Fruit fly (Drosophila melanogaster) whole organism, embryonic: ENCODE data around the gene PIG-U.
A peak's percentile ranks its signal among the peaks of the same experiment; 100 is the strongest.

ENCODE experiments used
- Ada2b ChIP-seq: fragments of 200-800 bp; sonication (Bioruptor generic); IDR thresholded peaks from 2 replicates; pipeline ENCODE4 v1.3.6; 2022; ENCODE audit warnings: missing biosample characterization, missing genetic modification characterization
- CG10979 ChIP-seq: fragments of 200-800 bp; sonication (Bioruptor generic); optimal IDR thresholded peaks from 2 replicates; lab custom pipeline; 2018; ENCODE audit warnings: missing biosample characterization, mild to moderate bottlenecking, missing genetic modification characterization, moderate library complexity
- CG12071 ChIP-seq: fragments of 200-800 bp; sonication (Bioruptor generic); optimal IDR thresholded peaks from 3 replicates; lab custom pipeline; 2018; ENCODE audit warnings: missing biosample characterization, mild to moderate bottlenecking, missing genetic modification characterization
- CG1233 ChIP-seq: fragments of 200-800 bp; sonication (Bioruptor generic); optimal IDR thresholded peaks from 4 replicates; lab custom pipeline; 2018; ENCODE audit warnings: missing biosample characterization, mild to moderate bottlenecking, missing genetic modification characterization
- CG13624 ChIP-seq: fragments of 200-800 bp; sonication (Bioruptor generic); optimal IDR thresholded peaks from 2 replicates; lab custom pipeline; 2016; ENCODE audit warnings: missing biosample characterization, missing genetic modification characterization
- CG14050 ChIP-seq: fragments of 200-800 bp; sonication (Bioruptor generic); IDR thresholded peaks from 3 replicates; pipeline ENCODE4 v1.3.6; 2022; ENCODE audit warnings: missing biosample characterization, missing genetic modification characterization
- CG1602 ChIP-seq: fragments of 200-800 bp; sonication (Bioruptor generic); optimal IDR thresholded peaks from 3 replicates; lab custom pipeline; 2016; ENCODE audit warnings: missing biosample characterization, missing genetic modification characterization
- CG17359 ChIP-seq: fragments of 200-800 bp; sonication (Bioruptor generic); optimal IDR thresholded peaks from 3 replicates; lab custom pipeline; 2018; ENCODE audit warnings: missing biosample characterization, mild to moderate bottlenecking, missing genetic modification characterization, moderate library complexity
- CG17568 ChIP-seq: fragments of 200-800 bp; sonication (Bioruptor generic); optimal IDR thresholded peaks from 2 replicates; lab custom pipeline; 2018; ENCODE audit warnings: missing biosample characterization, mild to moderate bottlenecking, missing genetic modification characterization, moderate library complexity
- CG18262 ChIP-seq: fragments of 200-800 bp; optimal IDR thresholded peaks from 3 replicates; lab custom pipeline; 2019; ENCODE audit warnings: missing biosample characterization, mild to moderate bottlenecking, missing genetic modification characterization, moderate library complexity
- CG2129 ChIP-seq: fragments of 200-800 bp; sonication (Bioruptor generic); IDR thresholded peaks from 2 replicates; pipeline ENCODE4 v1.3.6; 2022; ENCODE audit warnings: missing biosample characterization, missing genetic modification characterization; ENCODE audit not compliant: partially characterized antibody
- CG2678 ChIP-seq: fragments of 200-800 bp; sonication (Bioruptor generic); optimal IDR thresholded peaks from 3 replicates; lab custom pipeline; 2019; ENCODE audit warnings: missing biosample characterization, mild to moderate bottlenecking, missing genetic modification characterization, moderate library complexity
- CG31224 ChIP-seq: fragments of 200-800 bp; sonication (Bioruptor generic); IDR thresholded peaks from 2 replicates; pipeline ENCODE4 v1.3.6; 2022; ENCODE audit warnings: missing biosample characterization, missing genetic modification characterization
- CG31388 ChIP-seq: fragments of 200-800 bp; sonication (Bioruptor generic); optimal IDR thresholded peaks from 2 replicates; lab custom pipeline; 2016; ENCODE audit warnings: missing biosample characterization, missing genetic modification characterization
- CG32767 ChIP-seq: fragments of 200-800 bp; sonication (Bioruptor generic); IDR thresholded peaks from 2 replicates; pipeline ENCODE4 v1.3.6; 2022; ENCODE audit warnings: missing biosample characterization, missing genetic modification characterization
- CG3281 ChIP-seq: fragments of 200-800 bp; sonication (Bioruptor generic); optimal IDR thresholded peaks from 3 replicates; lab custom pipeline; 2017; ENCODE audit warnings: missing biosample characterization, mild to moderate bottlenecking, missing genetic modification characterization
- CG34224 ChIP-seq: fragments of 200-800 bp; sonication (Bioruptor generic); IDR thresholded peaks from 3 replicates; pipeline ENCODE4 v1.3.6; 2022; ENCODE audit warnings: missing biosample characterization, missing genetic modification characterization; ENCODE audit not compliant: partially characterized antibody
- CG4282 ChIP-seq: fragments of 200-800 bp; sonication (Bioruptor generic); optimal IDR thresholded peaks from 2 replicates; lab custom pipeline; 2016; ENCODE audit warnings: missing biosample characterization, missing genetic modification characterization
- CG6254 ChIP-seq: fragments of 200-800 bp; sonication (Bioruptor generic); optimal IDR thresholded peaks from 3 replicates; lab custom pipeline; 2017; ENCODE audit warnings: mild to moderate bottlenecking, missing biosample characterization, missing genetic modification reagents, missing genetic modification characterization
- CG6272 ChIP-seq: fragments of 200-800 bp; sonication (Bioruptor generic); IDR thresholded peaks from 2 replicates; pipeline ENCODE4 v1.3.6; 2022; ENCODE audit warnings: missing biosample characterization, missing genetic modification characterization
- CG7839 ChIP-seq: fragments of 200-800 bp; sonication (Bioruptor generic); optimal IDR thresholded peaks from 3 replicates; lab custom pipeline; 2018; ENCODE audit warnings: missing biosample characterization, mild to moderate bottlenecking, missing genetic modification characterization, moderate library complexity
- CG7963 ChIP-seq: fragments of 200-800 bp; sonication (Bioruptor generic); IDR thresholded peaks from 3 replicates; pipeline ENCODE4 v1.3.6; 2022; ENCODE audit warnings: missing biosample characterization, missing genetic modification characterization; ENCODE audit not compliant: partially characterized antibody
- CG9797 ChIP-seq: fragments of 200-800 bp; sonication (Bioruptor generic); optimal IDR thresholded peaks from 3 replicates; lab custom pipeline; 2018; ENCODE audit warnings: missing biosample characterization, mild to moderate bottlenecking, missing genetic modification characterization
- CG9817 ChIP-seq: fragments of 200-800 bp; sonication (Bioruptor generic); optimal IDR thresholded peaks from 2 replicates; lab custom pipeline; 2018; ENCODE audit warnings: missing biosample characterization, mild to moderate bottlenecking, missing genetic modification characterization, moderate library complexity
- CrebB ChIP-seq: fragments of 200-800 bp; sonication (Bioruptor generic); optimal IDR thresholded peaks from 3 replicates; lab custom pipeline; 2018; ENCODE audit warnings: missing biosample characterization, mild to moderate bottlenecking, missing genetic modification characterization
- Dll ChIP-seq: fragments of 200-800 bp; sonication (Bioruptor generic); IDR thresholded peaks from 4 replicates; pipeline ENCODE4 v1.3.6; 2022; ENCODE audit warnings: missing biosample characterization, missing genetic modification characterization; ENCODE audit not compliant: partially characterized antibody
- Fer2 ChIP-seq: fragments of 200-800 bp; sonication (Bioruptor generic); optimal IDR thresholded peaks from 2 replicates; lab custom pipeline; 2018; ENCODE audit warnings: missing biosample characterization, mild to moderate bottlenecking, missing genetic modification characterization, moderate library complexity
- GATAe ChIP-seq: fragments of 200-800 bp; sonication (Bioruptor generic); conservative IDR thresholded peaks from 2 replicates; pipeline ENCODE4 v1.3.6; 2022; ENCODE audit warnings: missing biosample characterization, missing genetic modification characterization
- Sox102F ChIP-seq: fragments of 200-800 bp; sonication (Bioruptor generic); optimal IDR thresholded peaks from 2 replicates; lab custom pipeline; 2018; ENCODE audit warnings: missing biosample characterization, mild to moderate bottlenecking, missing genetic modification characterization, moderate library complexity
- Spps ChIP-seq: fragments of 200-800 bp; sonication (Bioruptor generic); optimal IDR thresholded peaks from 2 replicates; lab custom pipeline; 2018; ENCODE audit warnings: missing biosample characterization, mild to moderate bottlenecking, missing genetic modification characterization
- bsh ChIP-seq, 2 experiments: fragments of 200-800 bp; sonication (Bioruptor generic); optimal IDR thresholded peaks; 2 replicates each; lab custom pipeline; 2017 to 2018; ENCODE audit warnings: mild to moderate bottlenecking in 2 of 2, missing biosample characterization in 2 of 2, missing genetic modification characterization in 2 of 2, moderate library complexity in 1 of 2
- btn ChIP-seq: fragments of 200-800 bp; sonication (Bioruptor generic); optimal IDR thresholded peaks from 2 replicates; lab custom pipeline; 2016; ENCODE audit warnings: missing biosample characterization, missing genetic modification characterization
- chn ChIP-seq: fragments of 200-800 bp; sonication (Bioruptor generic); optimal IDR thresholded peaks from 2 replicates; lab custom pipeline; 2016; ENCODE audit warnings: missing biosample characterization, missing genetic modification characterization
- danr ChIP-seq: fragments of 200-800 bp; sonication (Bioruptor generic); IDR thresholded peaks from 2 replicates; pipeline ENCODE4 v1.3.6; 2022; ENCODE audit warnings: missing biosample characterization, missing genetic modification characterization
- ems ChIP-seq: fragments of 200-800 bp; sonication (Bioruptor generic); optimal IDR thresholded peaks from 3 replicates; lab custom pipeline; 2016; ENCODE audit warnings: missing biosample characterization, missing genetic modification characterization
- esg ChIP-seq: fragments of 200-800 bp; sonication (Bioruptor generic); conservative IDR thresholded peaks from 2 replicates; pipeline ENCODE4 v1.3.6; 2022; ENCODE audit warnings: missing biosample characterization, missing genetic modification characterization
- gcm2 ChIP-seq: fragments of 200-800 bp; sonication (Bioruptor generic); optimal IDR thresholded peaks from 2 replicates; lab custom pipeline; 2016; ENCODE audit warnings: missing biosample characterization, missing genetic modification characterization
- gt ChIP-seq: fragments of 200-800 bp; sonication (Bioruptor generic); IDR thresholded peaks from 2 replicates; pipeline ENCODE4 v1.3.6; 2022; ENCODE audit warnings: missing biosample characterization, missing genetic modification characterization
- ham ChIP-seq: fragments of 200-800 bp; sonication (Bioruptor generic); IDR thresholded peaks from 2 replicates; pipeline ENCODE4 v1.3.6; 2022; ENCODE audit warnings: missing biosample characterization, missing genetic modification characterization
- mam ChIP-seq: fragments of 200-800 bp; sonication (Bioruptor generic); optimal IDR thresholded peaks from 3 replicates; lab custom pipeline; 2016; ENCODE audit warnings: missing biosample characterization, missing genetic modification characterization
- mirr ChIP-seq: fragments of 200-800 bp; sonication (Bioruptor generic); optimal IDR thresholded peaks from 3 replicates; lab custom pipeline; 2018; ENCODE audit warnings: missing biosample characterization, mild to moderate bottlenecking, missing genetic modification characterization
- nom ChIP-seq: fragments of 200-800 bp; sonication (Bioruptor generic); optimal IDR thresholded peaks from 2 replicates; lab custom pipeline; 2017; ENCODE audit warnings: missing biosample characterization, missing genetic modification characterization, mild to moderate bottlenecking, moderate library complexity, missing genetic modification reagents
- onecut ChIP-seq: fragments of 200-800 bp; sonication (Bioruptor generic); IDR thresholded peaks from 2 replicates; pipeline ENCODE4 v1.3.6; 2022; ENCODE audit warnings: missing biosample characterization, missing genetic modification characterization
- org-1 ChIP-seq: fragments of 200-800 bp; sonication (Bioruptor generic); optimal IDR thresholded peaks from 2 replicates; lab custom pipeline; 2017; ENCODE audit warnings: missing biosample characterization, missing genetic modification characterization
- salm ChIP-seq: fragments of 200-800 bp; sonication (Bioruptor generic); optimal IDR thresholded peaks from 2 replicates; lab custom pipeline; 2018; ENCODE audit warnings: missing biosample characterization, mild to moderate bottlenecking, missing genetic modification characterization
- sna ChIP-seq: fragments of 200-800 bp; sonication (Bioruptor generic); IDR thresholded peaks from 2 replicates; pipeline ENCODE4 v1.3.6; 2022; ENCODE audit warnings: missing biosample characterization, missing genetic modification characterization; ENCODE audit not compliant: partially characterized antibody
- vnd ChIP-seq: fragments of 200-800 bp; sonication (Bioruptor generic); IDR thresholded peaks from 3 replicates; pipeline ENCODE4 v1.3.6; 2022; ENCODE audit warnings: missing biosample characterization, missing genetic modification characterization; ENCODE audit not compliant: partially characterized antibody
- wdn ChIP-seq: fragments of 200-800 bp; sonication (Bioruptor generic); IDR thresholded peaks from 2 replicates; pipeline ENCODE4 v1.3.6; 2022; ENCODE audit warnings: missing biosample characterization, missing genetic modification characterization

The PIG-U gene

DNA sequence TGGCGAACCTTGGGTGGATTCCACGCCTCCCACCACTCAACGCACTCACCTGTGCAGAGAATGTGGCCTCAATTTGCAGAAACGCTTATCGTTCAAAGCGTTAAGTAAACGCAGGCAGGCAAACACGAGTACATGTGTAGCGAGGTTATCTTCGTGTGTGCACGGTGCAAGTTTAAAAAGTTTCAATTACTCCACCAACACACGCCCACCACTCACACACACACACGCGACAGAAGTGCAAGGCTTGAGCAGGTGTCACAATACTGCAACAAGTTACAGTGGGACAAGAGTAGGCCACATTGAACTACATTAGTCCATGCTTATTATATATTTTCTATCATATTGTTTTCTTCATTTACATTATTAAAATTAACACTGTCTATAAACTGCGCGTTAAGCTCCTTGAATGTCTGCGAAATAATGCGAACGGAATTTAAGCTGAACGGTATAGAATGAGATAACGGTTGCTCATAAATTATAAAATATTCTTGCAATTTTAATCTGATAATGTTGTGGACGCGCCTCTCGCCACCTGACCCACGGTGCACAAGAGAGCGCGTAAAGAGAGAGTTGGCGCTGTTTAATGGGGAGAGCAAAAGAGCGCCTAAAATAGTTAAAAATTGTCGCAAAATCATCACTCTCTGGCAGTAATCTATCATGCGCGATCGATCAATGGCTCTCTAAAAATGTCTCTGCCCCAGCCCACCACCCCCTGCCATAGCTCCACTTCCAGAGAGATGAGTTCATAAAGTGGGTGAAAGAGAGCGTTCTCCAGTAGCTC, 19.8 kb downstream of the PIG-U start:
- TF ChIP-seq CG13624 (GFP tag; lab: Kevin White, UChicago): peak; percentile 37
- TF ChIP-seq btn (GFP tag; lab: Kevin White, UChicago): peak; percentile 30
- peak; percentile 99 for TF ChIP-seq Sox102F (GFP tag; lab: Kevin White, UChicago)
- peak; percentile 98 for TF ChIP-seq CG17359 (tag; lab: Kevin White, UChicago)
- peak; percentile 50 for TF ChIP-seq CG9797 (GFP tag; lab: Kevin White, UChicago)
- peak; percentile 90 for TF ChIP-seq CG6272 (GFP tag; lab: Robert Waterston, UW)
- 0 out of 2 replicates have a peak, but pooled peaks have one; percentile 8 for TF ChIP-seq GATAe
- peak; percentile 97 for TF ChIP-seq esg (GFP tag; lab: Robert Waterston, UW)
- TF ChIP-seq gcm2 (GFP tag; lab: Kevin White, UChicago): peak; percentile 66
- peak; percentile 97 for TF ChIP-seq CG7839 (tag; lab: Kevin White, UChicago)
- TF ChIP-seq CG31224 (GFP tag; lab: Robert Waterston, UW): peak; percentile 62
- peak; percentile 54; the same call in 2 of the 3 replicates for TF ChIP-seq vnd (GFP tag; lab: Robert Waterston, UW)
- no peak; the same call in 1 of the 2 replicates for TF ChIP-seq wdn (GFP tag; lab: Robert Waterston, UW)
- TF ChIP-seq chn (GFP tag; lab: Kevin White, UChicago): peak; percentile 92
- peak; percentile 90 for TF ChIP-seq CG31388 (GFP tag; lab: Kevin White, UChicago)
- peak; percentile 90 for TF ChIP-seq ems (GFP tag; lab: Kevin White, UChicago)
- peak; percentile 93 for TF ChIP-seq CG1233 (GFP tag; lab: Kevin White, UChicago)
- peak; percentile 88 for TF ChIP-seq gt (GFP tag; lab: Robert Waterston, UW)
- TF ChIP-seq danr (GFP tag; lab: Robert Waterston, UW): peak; percentile 94
- peak; percentile 97 for TF ChIP-seq CG10979 (tag; lab: Kevin White, UChicago)
- peak; percentile 56 for TF ChIP-seq mirr
- TF ChIP-seq CG32767 (GFP tag; lab: Robert Waterston, UW): peak; percentile 92
- TF ChIP-seq CG18262 (tag; lab: Kevin White, UChicago): peak; percentile 95
- TF ChIP-seq salm (tag; lab: Kevin White, UChicago): peak; percentile 96
- TF ChIP-seq CG1602 (GFP tag; lab: Kevin White, UChicago): peak; percentile 93
- peak; percentile 92 for TF ChIP-seq CrebB (tag; lab: Kevin White, UChicago)
- peak; percentile 95 for TF ChIP-seq CG14050 (GFP tag; lab: Robert Waterston, UW)
- no peak for TF ChIP-seq ham (GFP tag; lab: Robert Waterston, UW)
- TF ChIP-seq org-1 (GFP tag; lab: Kevin White, UChicago): peak; percentile 93
- TF ChIP-seq CG12071: peak; percentile 93
- TF ChIP-seq CG34224: peak; percentile 31; the same call in 2 of the 3 replicates
- no peak for TF ChIP-seq CG2129 (GFP tag; lab: Robert Waterston, UW)
- peak; percentile 93 for TF ChIP-seq CG9817 (tag; lab: Kevin White, UChicago)
- TF ChIP-seq CG3281 (GFP tag; lab: Kevin White, UChicago): peak; percentile 90
- peak; percentile 93 for TF ChIP-seq Ada2b (GFP tag; lab: Robert Waterston, UW)
- TF ChIP-seq CG4282 (GFP tag; lab: Kevin White, UChicago): peak; percentile 71
- peak; percentile 92 for TF ChIP-seq nom (GFP tag; lab: Kevin White, UChicago)
- TF ChIP-seq CG17568 (GFP tag; lab: Kevin White, UChicago): peak; percentile 94
- TF ChIP-seq sna (GFP tag; lab: Robert Waterston, UW): peak; percentile 65
- peak; percentile 79 for TF ChIP-seq mam (GFP tag; lab: Kevin White, UChicago)
- TF ChIP-seq Spps (tag; lab: Kevin White, UChicago): peak; percentile 94
- peak; percentile 58; the same call in 2 of the 4 replicates for TF ChIP-seq Dll
- peak; percentile 96 to 98 for TF ChIP-seq bsh (GFP tag; optimal IDR thresholded peaks at IDR 0.05; lab: Kevin White, UChicago)
- peak; percentile 87 for TF ChIP-seq Fer2 (tag; lab: Kevin White, UChicago)
- no peak for TF ChIP-seq CG7963
- peak; percentile 94 for TF ChIP-seq CG6254 (GFP tag; lab: Kevin White, UChicago)
- peak; percentile 92 for TF ChIP-seq onecut
- peak; percentile 97 for TF ChIP-seq CG2678 (tag; lab: Kevin White, UChicago)
